Worm (Caenorhabditis elegans) whole organism, L4 larva: ENCODE results near the gene col-119.

ENCODE experiments used
- ceh-28 ChIP-seq: fragments of 150-350 bp; optimal IDR thresholded peaks from 2 replicates; lab custom pipeline; 2014; ENCODE audit warnings: missing biosample characterization, missing genetic modification reagents, missing genetic modification characterization
- lin-39 ChIP-seq: fragments of 150-350 bp; optimal IDR thresholded peaks from 2 replicates; lab custom pipeline; 2014; ENCODE audit warnings: missing biosample characterization, missing genetic modification reagents, missing genetic modification characterization

- TF ChIP-seq ceh-28 (tag; lab: Kevin White, UChicago) (no peak), lin-39 (tag; lab: Kevin White, UChicago) (no peak)
Measured at ce11 chrIV:9007947-9008346, 28.4 kb upstream of the col-119 start.
